Fruit fly (Drosophila melanogaster) Kc167 (cell line): ENCODE measurements around the gene Spp.

Experiments
- Myc ChIP-seq: fragments of >200 bp; optimal IDR thresholded peaks from 2 replicates; lab custom pipeline; 2017; ENCODE audit warnings: missing external identifiers
- h ChIP-seq: fragments of >200 bp; optimal IDR thresholded peaks from 3 replicates; lab custom pipeline; 2018; ENCODE audit warnings: missing external identifiers
- insv ChIP-seq: fragments of >200 bp; optimal IDR thresholded peaks from 3 replicates; lab custom pipeline; 2018; ENCODE audit warnings: missing external identifiers
- psq ChIP-seq: fragments of >200 bp; optimal IDR thresholded peaks from 2 replicates; lab custom pipeline; 2017; ENCODE audit warnings: missing external identifiers
- ttk ChIP-seq: sonication (Bioruptor generic); optimal IDR thresholded peaks from 2 replicates; lab custom pipeline; 2017; ENCODE audit warnings: missing external identifiers

- TF ChIP-seq ttk (lab: Kevin White, UChicago) (peak; percentile 97), h (lab: Kevin White, UChicago) (no peak), psq (lab: Kevin White, UChicago) (no peak), insv (no peak), Myc (no peak)
Observed at dm6 chr2L:543799-544198, 654 bp downstream of the Spp start.
